Worm (Caenorhabditis elegans): ENCODE results near the gene F16H6.7.

The F16H6.7 gene

DNA sequence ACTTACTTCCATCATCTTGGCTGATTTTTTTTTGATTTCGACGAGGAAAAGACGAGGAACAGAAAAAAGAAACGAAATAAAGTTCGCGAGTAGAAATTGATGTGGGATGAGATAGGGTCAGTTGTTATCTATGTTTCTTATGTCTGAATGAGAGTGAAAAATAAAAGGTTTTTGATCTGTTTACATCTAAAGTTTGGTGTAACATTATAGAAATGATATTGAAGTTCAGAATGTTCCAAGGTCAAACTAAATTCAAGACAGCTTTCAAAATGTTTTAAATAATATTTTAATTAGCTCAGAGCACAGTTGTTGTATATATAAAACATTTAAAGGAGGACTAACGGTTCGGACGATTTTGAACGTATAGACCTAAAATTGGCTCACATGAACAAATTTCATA lies at the start of gene F16H6.7:
F16H6.7 (minus strand) TSS at position 101 of the 400 bp plus-strand sequence.
- TF ChIP-seq dmd-4 (tag; optimal IDR thresholded peaks at IDR 0.05) = no peak
- TF ChIP-seq elt-1 (tag; optimal IDR thresholded peaks at IDR 0.05) = no peak
- no peak for TF ChIP-seq mab-5 (tag; optimal IDR thresholded peaks at IDR 0.05)
- TF ChIP-seq crh-2 (tag; optimal IDR thresholded peaks at IDR 0.05) = no peak
- TF ChIP-seq ZK546.5 (tag; optimal IDR thresholded peaks at IDR 0.05) = no peak
- TF ChIP-seq nhr-6 (tag; optimal IDR thresholded peaks at IDR 0.05) = no peak
- no peak for TF ChIP-seq ama-1 (optimal IDR thresholded peaks at IDR 0.05)
- TF ChIP-seq ztf-1 (GFP tag; conservative IDR thresholded peaks at IDR 0.05) = no peak
- TF ChIP-seq aly-2 (tag; optimal IDR thresholded peaks at IDR 0.05) = no peak
- TF ChIP-seq nhr-21 (tag; optimal IDR thresholded peaks at IDR 0.05) = no peak
- TF ChIP-seq sma-3 (GFP tag; optimal IDR thresholded peaks at IDR 0.05) = no peak
- TF ChIP-seq nhr-11 (tag; optimal IDR thresholded peaks at IDR 0.05) = no peak
- TF ChIP-seq nhr-10 (tag; optimal IDR thresholded peaks at IDR 0.05) = no peak
- TF ChIP-seq elt-3 (tag; optimal IDR thresholded peaks at IDR 0.05) = no peak
- no peak for TF ChIP-seq skn-1 (tag; optimal IDR thresholded peaks at IDR 0.05)
- no peak for TF ChIP-seq F13H6.1 (tag; optimal IDR thresholded peaks at IDR 0.05)
- no peak for TF ChIP-seq lin-39 (tag; optimal IDR thresholded peaks at IDR 0.05)

DNA sequence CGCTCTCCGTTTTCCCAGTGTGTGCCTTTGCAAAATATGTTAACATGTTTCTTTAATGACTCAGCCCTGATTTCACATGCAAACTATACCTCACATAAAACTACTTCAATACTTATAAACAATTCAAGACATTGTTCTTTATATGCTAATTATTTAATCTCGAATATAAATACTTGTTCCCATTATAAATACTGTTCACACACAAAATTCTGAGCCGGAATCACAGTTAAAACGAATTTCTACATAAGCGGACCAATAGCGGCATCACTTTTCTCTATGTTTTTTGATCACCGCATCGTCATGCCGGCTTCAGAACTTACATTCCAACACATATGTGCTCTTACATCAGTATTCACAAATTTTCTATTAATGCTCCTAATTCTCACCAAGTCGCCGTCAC lies 45.5 kb upstream of the F16H6.7 start, which contains the start of gene R10E8.5:
R10E8.5 (plus strand) TSS at position 301 of the 400 bp plus-strand sequence.
- TF ChIP-seq gmeb-1 (tag; optimal IDR thresholded peaks at IDR 0.05) (no peak), sma-9 (GFP tag; optimal IDR thresholded peaks at IDR 0.05) (no peak), sma-9 (tag; optimal IDR thresholded peaks at IDR 0.05) (no peak), mab-5 (tag; optimal IDR thresholded peaks at IDR 0.05) (no peak), nhr-6 (tag; optimal IDR thresholded peaks at IDR 0.05) (no peak), ztf-1 (GFP tag; conservative IDR thresholded peaks at IDR 0.05) (no peak), nhr-237 (tag; optimal IDR thresholded peaks at IDR 0.05) (no peak), nhr-23 (tag; optimal IDR thresholded peaks at IDR 0.05) (no peak), zag-1 (tag; optimal IDR thresholded peaks at IDR 0.05) (no peak), C34F6.9 (tag; optimal IDR thresholded peaks at IDR 0.05) (no peak), unc-55 (GFP tag; optimal IDR thresholded peaks at IDR 0.05) (no peak), lin-11 (tag; optimal IDR thresholded peaks at IDR 0.05) (no peak), mdl-1 (tag; optimal IDR thresholded peaks at IDR 0.05) (no peak), snpc-4 (tag; optimal IDR thresholded peaks at IDR 0.05) (no peak)

DNA sequence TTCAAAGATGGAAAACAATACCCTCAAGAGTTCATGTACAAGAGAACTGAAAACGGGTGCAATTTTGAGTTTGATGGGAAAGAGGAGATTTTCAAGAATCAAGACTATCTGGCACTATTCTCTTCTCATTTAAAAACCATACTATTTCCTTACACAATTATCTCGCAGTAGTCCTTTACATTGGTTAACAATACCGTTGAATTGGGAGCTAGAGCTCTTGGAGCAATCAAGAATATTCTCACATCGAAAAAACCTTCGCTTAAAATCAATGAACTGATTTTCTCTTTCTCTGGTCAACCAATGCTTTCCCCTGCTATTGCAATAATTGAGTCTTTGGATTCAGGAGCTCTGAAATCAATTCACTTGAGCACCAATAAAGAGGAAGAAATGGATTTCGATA lies 44.5 kb upstream of the F16H6.7 start, which contains the start of gene R10E8.2:
R10E8.2 (plus strand) TSS at position 301 of the 400 bp plus-strand sequence.
- TF ChIP-seq lin-39 (tag; optimal IDR thresholded peaks at IDR 0.05) (no peak), skn-1 (tag; optimal IDR thresholded peaks at IDR 0.05) (no peak), fos-1 (tag; optimal IDR thresholded peaks at IDR 0.05) (no peak), crh-2 (tag; optimal IDR thresholded peaks at IDR 0.05) (no peak), ZK546.5 (tag; optimal IDR thresholded peaks at IDR 0.05) (no peak)

DNA sequence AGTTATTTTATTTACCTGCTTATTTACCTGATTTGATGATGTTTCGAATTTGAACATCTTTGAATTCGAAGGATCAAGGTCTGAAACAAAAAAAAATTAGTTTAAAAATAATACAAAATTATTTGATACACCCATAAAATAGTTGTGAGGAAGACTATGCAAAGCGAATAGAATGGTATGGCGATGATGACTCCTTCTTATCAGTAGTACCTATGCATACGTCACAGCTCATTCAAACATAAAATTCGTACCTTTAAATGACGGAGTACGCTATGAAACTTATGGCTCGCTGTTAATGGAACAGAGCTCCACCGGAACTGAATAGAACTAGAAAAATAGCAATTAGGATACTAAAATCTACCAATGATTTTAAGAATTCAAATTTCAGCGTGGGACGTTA lies 43.3 kb upstream of the F16H6.7 start, which contains the start of gene R10E8.1:
R10E8.1 (minus strand) TSS at position 178 of the 400 bp plus-strand sequence.
- TF ChIP-seq crh-2 (tag; optimal IDR thresholded peaks at IDR 0.05) (peak; percentile 4), fos-1 (tag; optimal IDR thresholded peaks at IDR 0.05) (peak; percentile 73), zag-1 (tag; optimal IDR thresholded peaks at IDR 0.05) (no peak)

DNA sequence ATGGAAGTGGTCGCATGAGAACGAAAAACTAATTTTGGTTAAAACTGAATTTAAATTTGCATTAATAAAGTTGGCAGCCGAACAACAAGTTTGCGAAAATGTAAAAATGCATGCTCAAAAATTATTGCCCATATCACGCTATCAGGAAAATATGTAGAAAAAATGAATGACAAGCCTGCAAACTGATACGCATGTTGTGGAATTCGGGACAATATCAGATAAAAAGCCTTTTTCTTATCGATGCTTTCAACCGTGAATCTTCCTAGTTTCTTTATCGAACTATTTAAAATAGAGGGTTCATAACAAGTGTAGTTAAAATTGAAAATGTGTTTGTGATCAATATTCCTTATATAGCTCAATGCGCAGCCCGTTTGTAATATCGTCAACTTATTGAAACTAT lies 37.1 kb upstream of the F16H6.7 start:
- peak; percentile 79 for TF ChIP-seq fos-1 (tag; optimal IDR thresholded peaks at IDR 0.05)
- no peak for TF ChIP-seq gmeb-1 (tag; optimal IDR thresholded peaks at IDR 0.05)

DNA sequence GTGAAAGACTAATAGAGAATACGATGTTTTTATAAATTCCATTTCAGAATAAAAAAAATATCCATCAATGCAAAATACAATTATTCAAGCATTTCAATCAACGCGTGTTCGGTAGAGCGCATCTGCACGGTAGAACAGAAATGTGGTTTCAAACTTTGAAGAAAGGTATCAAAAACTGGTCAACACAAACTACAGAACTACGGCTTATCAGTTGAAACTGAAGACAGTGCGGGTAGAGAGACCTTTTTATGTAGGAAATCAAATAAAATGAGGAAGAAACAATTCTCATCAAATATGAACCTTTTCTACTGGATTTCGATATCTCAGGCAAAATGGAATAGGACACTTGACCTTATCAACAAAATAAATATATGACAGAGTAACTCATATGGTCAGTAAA lies 35.4 kb upstream of the F16H6.7 start:
- TF ChIP-seq sma-3 (GFP tag; optimal IDR thresholded peaks at IDR 0.05) = no peak
- peak; percentile 22 for TF ChIP-seq fos-1 (tag; optimal IDR thresholded peaks at IDR 0.05)
- TF ChIP-seq nhr-11 (tag; optimal IDR thresholded peaks at IDR 0.05) = no peak
- no peak for TF ChIP-seq R02D3.7 (tag; optimal IDR thresholded peaks at IDR 0.05)

DNA sequence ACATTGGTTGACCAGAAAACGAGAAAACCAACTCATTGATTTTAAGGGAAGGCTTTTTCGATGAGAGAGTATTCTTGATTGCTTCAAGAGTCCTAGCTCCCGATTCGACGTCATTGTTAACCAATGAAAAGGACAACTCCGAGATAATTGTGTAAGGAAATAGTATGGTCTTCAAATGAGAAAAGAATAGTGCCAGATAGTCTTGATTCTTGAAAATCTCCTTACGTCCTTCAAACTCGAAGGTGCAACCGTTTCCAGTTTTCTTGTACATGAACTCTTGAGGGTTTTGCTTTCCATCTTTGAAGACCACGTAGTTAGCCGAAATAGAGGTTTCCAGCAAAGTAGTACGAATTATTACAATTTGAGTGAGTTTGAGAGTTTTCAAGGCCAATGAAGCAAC lies 34.3 kb upstream of the F16H6.7 start:
- TF ChIP-seq lsy-2 (tag; optimal IDR thresholded peaks at IDR 0.05) (no peak), aly-2 (tag; optimal IDR thresholded peaks at IDR 0.05) (no peak), ama-1 (optimal IDR thresholded peaks at IDR 0.05) (no peak), nhr-6 (tag; optimal IDR thresholded peaks at IDR 0.05) (no peak), mab-5 (tag; optimal IDR thresholded peaks at IDR 0.05) (no peak), F13H6.1 (tag; optimal IDR thresholded peaks at IDR 0.05) (no peak), snpc-4 (tag; optimal IDR thresholded peaks at IDR 0.05) (no peak)
